Fruit fly (Drosophila melanogaster) whole organism, embryonic: Measurements from ENCODE around the gene CG15922.
A peak's percentile ranks its signal among the peaks of the same experiment; 100 is the strongest.

ENCODE experiments used
- Atf-2 ChIP-seq: fragments of 200-800 bp; sonication (Bioruptor generic); optimal IDR thresholded peaks from 2 replicates; lab custom pipeline; 2016; ENCODE audit warnings: missing biosample characterization, missing genetic modification characterization
- B-H1 ChIP-seq: fragments of 200-800 bp; sonication (Bioruptor generic); IDR thresholded peaks from 3 replicates; pipeline ENCODE4 v1.3.6; 2022; ENCODE audit warnings: missing biosample characterization, missing genetic modification characterization
- CG10209 ChIP-seq: fragments of 200-800 bp; sonication (Bioruptor generic); optimal IDR thresholded peaks from 3 replicates; lab custom pipeline; 2017; ENCODE audit warnings: missing biosample characterization, mild to moderate bottlenecking, missing genetic modification characterization, missing genetic modification reagents
- CG11085 ChIP-seq: fragments of 200-800 bp; sonication (Bioruptor generic); IDR thresholded peaks from 2 replicates; pipeline ENCODE4 v1.3.6; 2022; ENCODE audit warnings: missing biosample characterization, missing genetic modification characterization
- CG11723 ChIP-seq: fragments of 200-800 bp; sonication (Bioruptor generic); optimal IDR thresholded peaks from 2 replicates; lab custom pipeline; 2017; ENCODE audit warnings: missing biosample characterization, mild to moderate bottlenecking, missing genetic modification characterization
- CG12155 ChIP-seq: fragments of 200-800 bp; sonication (Bioruptor generic); optimal IDR thresholded peaks from 3 replicates; lab custom pipeline; 2016; ENCODE audit warnings: missing biosample characterization, missing genetic modification characterization
- CG14014 ChIP-seq: fragments of 200-800 bp; sonication (Bioruptor generic); IDR thresholded peaks from 2 replicates; pipeline ENCODE4 v1.3.6; 2022; ENCODE audit warnings: missing biosample characterization, missing genetic modification characterization
- CG14050 ChIP-seq: fragments of 200-800 bp; sonication (Bioruptor generic); IDR thresholded peaks from 3 replicates; pipeline ENCODE4 v1.3.6; 2022; ENCODE audit warnings: missing biosample characterization, missing genetic modification characterization
- CG1529 ChIP-seq: fragments of 200-800 bp; sonication (Bioruptor generic); optimal IDR thresholded peaks from 3 replicates; lab custom pipeline; 2018; ENCODE audit warnings: missing biosample characterization, missing genetic modification characterization
- CG15601 ChIP-seq: fragments of 200-800 bp; sonication (Bioruptor generic); optimal IDR thresholded peaks from 3 replicates; lab custom pipeline; 2019; ENCODE audit warnings: missing biosample characterization, mild to moderate bottlenecking, missing genetic modification characterization, moderate library complexity
- CG1647 ChIP-seq: fragments of 200-800 bp; sonication (Bioruptor generic); optimal IDR thresholded peaks from 3 replicates; lab custom pipeline; 2016; ENCODE audit warnings: missing biosample characterization, missing genetic modification characterization
- CG17385 ChIP-seq: fragments of 200-800 bp; sonication (Bioruptor generic); optimal IDR thresholded peaks from 3 replicates; lab custom pipeline; 2018; ENCODE audit warnings: missing biosample characterization, mild to moderate bottlenecking, missing genetic modification characterization
- CG31388 ChIP-seq: fragments of 200-800 bp; sonication (Bioruptor generic); optimal IDR thresholded peaks from 2 replicates; lab custom pipeline; 2016; ENCODE audit warnings: missing biosample characterization, missing genetic modification characterization
- CG3163 ChIP-seq: fragments of 200-800 bp; sonication (Bioruptor generic); optimal IDR thresholded peaks from 3 replicates; lab custom pipeline; 2016; ENCODE audit warnings: missing biosample characterization, missing genetic modification characterization
- CG4328 ChIP-seq: fragments of 200-800 bp; sonication (Bioruptor generic); optimal IDR thresholded peaks from 3 replicates; lab custom pipeline; 2017; ENCODE audit warnings: missing biosample characterization, missing genetic modification reagents, missing genetic modification characterization
- CG4404 ChIP-seq: fragments of 200-800 bp; sonication (Bioruptor generic); IDR thresholded peaks from 2 replicates; pipeline ENCODE4 v1.3.6; 2022; ENCODE audit warnings: missing biosample characterization, missing genetic modification characterization
- CG4424 ChIP-seq: fragments of 200-800 bp; sonication (Bioruptor generic); optimal IDR thresholded peaks from 3 replicates; lab custom pipeline; 2016; ENCODE audit warnings: missing biosample characterization, missing genetic modification characterization
- CG4730 ChIP-seq: fragments of 200-800 bp; sonication (Bioruptor generic); IDR thresholded peaks from 2 replicates; pipeline ENCODE4 v1.3.6; 2022; ENCODE audit warnings: missing biosample characterization, missing genetic modification characterization
- CG5180 ChIP-seq: fragments of 200-800 bp; sonication (Bioruptor generic); optimal IDR thresholded peaks from 3 replicates; lab custom pipeline; 2017; ENCODE audit warnings: missing biosample characterization, missing genetic modification characterization, mild to moderate bottlenecking, moderate library complexity, missing genetic modification reagents
- CG6683 ChIP-seq: fragments of 200-800 bp; sonication (Bioruptor generic); optimal IDR thresholded peaks from 2 replicates; lab custom pipeline; 2017; ENCODE audit warnings: missing biosample characterization, mild to moderate bottlenecking, missing genetic modification characterization, missing genetic modification reagents
- CG6765 ChIP-seq: fragments of 200-800 bp; sonication (Bioruptor generic); optimal IDR thresholded peaks from 3 replicates; lab custom pipeline; 2017; ENCODE audit warnings: missing biosample characterization, mild to moderate bottlenecking, missing genetic modification characterization
- CG8290 ChIP-seq, 3 experiments: fragments of 200-800 bp; sonication (Bioruptor generic); optimal IDR thresholded peaks; 2 replicates each; lab custom pipeline; 2016 to 2019; ENCODE audit warnings: missing biosample characterization in 3 of 3, missing genetic modification characterization in 3 of 3, mild to moderate bottlenecking in 2 of 3, moderate library complexity in 1 of 3
- CG8359 ChIP-seq: fragments of 200-800 bp; sonication (Bioruptor generic); optimal IDR thresholded peaks from 2 replicates; lab custom pipeline; 2017; ENCODE audit warnings: missing biosample characterization, mild to moderate bottlenecking, missing genetic modification characterization, borderline replicate concordance
- CG8478 ChIP-seq: fragments of >200 bp; optimal IDR thresholded peaks from 2 replicates; lab custom pipeline; 2018
- CkIIα-i1 ChIP-seq: fragments of 200-800 bp; sonication (Bioruptor generic); IDR thresholded peaks from 2 replicates; pipeline ENCODE4 v1.3.6; 2022; ENCODE audit warnings: missing biosample characterization, missing genetic modification characterization
- D ChIP-seq, 2 experiments: fragments of 200-800 bp in 1 of 2; fragments of >200 bp in 1 of 2; sonication (Bioruptor generic) in 1 of 2; optimal IDR thresholded peaks; 2 replicates in 1 of 2; 3 replicates in 1 of 2; lab custom pipeline; 2017; ENCODE audit warnings: mild to moderate bottlenecking in 1 of 2, missing biosample characterization in 1 of 2, missing genetic modification characterization in 1 of 2, missing genetic modification reagents in 1 of 2
- Ets97D ChIP-seq: fragments of 200-800 bp; sonication (Bioruptor generic); optimal IDR thresholded peaks from 3 replicates; lab custom pipeline; 2016; ENCODE audit warnings: missing biosample characterization, missing genetic modification characterization
- Side ChIP-seq: fragments of 200-800 bp; sonication (Bioruptor generic); optimal IDR thresholded peaks from 2 replicates; lab custom pipeline; 2016; ENCODE audit warnings: missing biosample characterization, missing genetic modification characterization
- al ChIP-seq: fragments of 200-800 bp; sonication (Bioruptor generic); IDR thresholded peaks from 2 replicates; pipeline ENCODE4 v1.3.6; 2022; ENCODE audit warnings: missing biosample characterization, missing genetic modification characterization
- bab2 ChIP-seq: fragments of 200-800 bp; sonication (Bioruptor generic); optimal IDR thresholded peaks from 2 replicates; lab custom pipeline; 2016; ENCODE audit warnings: missing biosample characterization, missing genetic modification characterization
- bsh ChIP-seq, 2 experiments: fragments of 200-800 bp; sonication (Bioruptor generic); optimal IDR thresholded peaks; 2 replicates each; lab custom pipeline; 2017 to 2018; ENCODE audit warnings: mild to moderate bottlenecking in 2 of 2, missing biosample characterization in 2 of 2, missing genetic modification characterization in 2 of 2, moderate library complexity in 1 of 2
- btn ChIP-seq: fragments of 200-800 bp; sonication (Bioruptor generic); optimal IDR thresholded peaks from 2 replicates; lab custom pipeline; 2016; ENCODE audit warnings: missing biosample characterization, missing genetic modification characterization
- ci ChIP-seq: fragments of 200-800 bp; sonication (Bioruptor generic); IDR thresholded peaks from 3 replicates; pipeline ENCODE4 v1.3.6; 2022; ENCODE audit warnings: missing biosample characterization, missing genetic modification characterization
- dmrt11E ChIP-seq: fragments of 200-800 bp; sonication (Bioruptor generic); optimal IDR thresholded peaks from 3 replicates; lab custom pipeline; 2018; ENCODE audit warnings: missing biosample characterization, mild to moderate bottlenecking, missing genetic modification characterization, moderate library complexity
- jumu ChIP-seq: fragments of 200-800 bp; sonication (Bioruptor generic); optimal IDR thresholded peaks from 3 replicates; lab custom pipeline; 2016; ENCODE audit warnings: missing biosample characterization, missing genetic modification characterization
- klu ChIP-seq: fragments of 200-800 bp; sonication (Bioruptor generic); IDR thresholded peaks from 2 replicates; pipeline ENCODE4 v1.3.6; 2022; ENCODE audit warnings: missing biosample characterization, missing genetic modification characterization
- kni ChIP-seq: fragments of 200-800 bp; sonication (Bioruptor generic); optimal IDR thresholded peaks from 3 replicates; lab custom pipeline; 2017; ENCODE audit warnings: mild to moderate bottlenecking, missing biosample characterization, missing genetic modification reagents, missing genetic modification characterization
- row ChIP-seq: fragments of 200-800 bp; sonication (Bioruptor generic); IDR thresholded peaks from 3 replicates; pipeline ENCODE4 v1.3.6; 2022; ENCODE audit warnings: missing biosample characterization, missing genetic modification characterization
- slou ChIP-seq: fragments of 200-800 bp; sonication (Bioruptor generic); optimal IDR thresholded peaks from 3 replicates; lab custom pipeline; 2016; ENCODE audit warnings: missing biosample characterization, missing genetic modification characterization
- sna ChIP-seq: fragments of 200-800 bp; sonication (Bioruptor generic); IDR thresholded peaks from 2 replicates; pipeline ENCODE4 v1.3.6; 2022; ENCODE audit warnings: missing biosample characterization, missing genetic modification characterization; ENCODE audit not compliant: partially characterized antibody
- stc ChIP-seq: fragments of 200-800 bp; sonication (Bioruptor generic); IDR thresholded peaks from 2 replicates; pipeline ENCODE4 v1.3.6; 2022; ENCODE audit warnings: missing biosample characterization, missing genetic modification characterization
- tin ChIP-seq: fragments of 200-800 bp; sonication (Bioruptor generic); optimal IDR thresholded peaks from 3 replicates; lab custom pipeline; 2016; ENCODE audit warnings: missing biosample characterization, missing genetic modification characterization
- z ChIP-seq: fragments of 200-800 bp; sonication (Bioruptor generic); IDR thresholded peaks from 3 replicates; pipeline ENCODE4 v1.3.6; 2022; ENCODE audit warnings: missing biosample characterization, missing genetic modification characterization

Gene CG15922

dm6 chr3R:20549855-20550603, 10.1 kb downstream of the CG15922 start (continued):
- TF ChIP-seq CG17385 (GFP tag; lab: Kevin White, UChicago) = peak; percentile 69
- TF ChIP-seq CG15601 = peak; percentile 78
- TF ChIP-seq CG4730 (GFP tag; lab: Robert Waterston, UW) = peak; percentile 81
- TF ChIP-seq row = peak; percentile 97
- TF ChIP-seq CG1529 (GFP tag; lab: Kevin White, UChicago) = peak; percentile 77
- peak; percentile 39 for TF ChIP-seq CG31388 (GFP tag; lab: Kevin White, UChicago)
- TF ChIP-seq slou (GFP tag; lab: Kevin White, UChicago) = peak; percentile 20
- peak; percentile 89 for TF ChIP-seq CG5180 (GFP tag; lab: Kevin White, UChicago)
- peak; percentile 78 for TF ChIP-seq CG12155 (GFP tag; lab: Kevin White, UChicago)
- TF ChIP-seq CG6765 = peak; percentile 80
- TF ChIP-seq dmrt11E (tag; lab: Kevin White, UChicago) = peak; percentile 85
- no peak for TF ChIP-seq btn
- peak; percentile 86 for TF ChIP-seq CG10209 (GFP tag; lab: Kevin White, UChicago)
- no peak for TF ChIP-seq CG3163 (GFP tag; lab: Kevin White, UChicago)
- no peak for TF ChIP-seq kni (GFP tag; lab: Kevin White, UChicago)
- no peak for TF ChIP-seq CG8478 (lab: Kevin White, UChicago)
- TF ChIP-seq CG4328 (GFP tag; lab: Kevin White, UChicago) = peak; percentile 73
- TF ChIP-seq sna (GFP tag; lab: Robert Waterston, UW) = no peak
- peak; percentile 75 for TF ChIP-seq al (GFP tag; lab: Robert Waterston, UW)
- TF ChIP-seq Atf-2 (GFP tag; lab: Kevin White, UChicago) = no peak
- peak; percentile 89 for TF ChIP-seq CG4424
- peak; percentile 5 for TF ChIP-seq bab2 (GFP tag; lab: Kevin White, UChicago)
- peak; percentile 75 for TF ChIP-seq B-H1 (GFP tag; lab: Robert Waterston, UW)
- TF ChIP-seq CG11723 = peak; percentile 75
- TF ChIP-seq CkIIα-i1 = no peak
- TF ChIP-seq CG11085 (GFP tag; lab: Robert Waterston, UW) = peak; percentile 66
- TF ChIP-seq CG8290 (GFP tag; optimal IDR thresholded peaks at IDR 0.05; lab: Kevin White, UChicago) = peak; percentile 80
- TF ChIP-seq CG8290 (tag; optimal IDR thresholded peaks at IDR 0.05; lab: Kevin White, UChicago) = peak; percentile 11 to 44
- no peak for TF ChIP-seq jumu (GFP tag; lab: Kevin White, UChicago)
- peak; percentile 74 for TF ChIP-seq CG14050 (GFP tag; lab: Robert Waterston, UW)
- TF ChIP-seq CG4404 = peak; percentile 85
- TF ChIP-seq CG6683 (GFP tag; lab: Kevin White, UChicago) = peak; percentile 66
- TF ChIP-seq klu = peak; percentile 71
- peak; percentile 85 for TF ChIP-seq tin (GFP tag; lab: Kevin White, UChicago)
- peak; percentile 76 to 91 for TF ChIP-seq bsh (GFP tag; optimal IDR thresholded peaks at IDR 0.05; lab: Kevin White, UChicago)
- peak; percentile 8 for TF ChIP-seq Ets97D (GFP tag; lab: Kevin White, UChicago)
- peak; percentile 81 for TF ChIP-seq ci (GFP tag; lab: Robert Waterston, UW)
- TF ChIP-seq stc = peak; percentile 77
- peak; percentile 1 for TF ChIP-seq CG1647
- TF ChIP-seq D (optimal IDR thresholded peaks at IDR 0.05; lab: Kevin White, UChicago) = no peak
- peak; percentile 85 for TF ChIP-seq D (GFP tag; optimal IDR thresholded peaks at IDR 0.05; lab: Kevin White, UChicago)
- no peak for TF ChIP-seq Side (GFP tag; lab: Kevin White, UChicago)
- TF ChIP-seq CG14014 = peak; percentile 85
- TF ChIP-seq z (GFP tag; lab: Robert Waterston, UW) = 0 out of 3 replicates have a peak, but pooled peaks have one; percentile 4
- peak; percentile 53 for TF ChIP-seq CG8359
